Worm (Caenorhabditis elegans) whole organism, L3 larva: ENCODE measurements around the gene F28B1.2.
A peak's percentile ranks its signal among the peaks of the same experiment; 100 is the strongest.

ENCODE experiments used
- ZK546.5 ChIP-seq: sonication (generic microtip); optimal IDR thresholded peaks from 2 replicates; lab custom pipeline; 2017; ENCODE audit warnings: missing biosample characterization, missing genetic modification characterization
- aly-2 ChIP-seq: fragments of 150-350 bp; optimal IDR thresholded peaks from 2 replicates; lab custom pipeline; 2014; ENCODE audit warnings: missing biosample characterization, missing genetic modification characterization
- ama-1 ChIP-seq: fragments of 150-350 bp; optimal IDR thresholded peaks from 2 replicates; lab custom pipeline; 2018
- ceh-16 ChIP-seq: sonication (generic microtip); optimal IDR thresholded peaks from 2 replicates; lab custom pipeline; 2017; ENCODE audit warnings: missing biosample characterization, missing genetic modification characterization
- ceh-82 ChIP-seq: fragments of 150-350 bp; optimal IDR thresholded peaks from 2 replicates; lab custom pipeline; 2014; ENCODE audit warnings: missing biosample characterization, missing genetic modification characterization
- ceh-9 ChIP-seq: sonication (generic microtip); optimal IDR thresholded peaks from 2 replicates; lab custom pipeline; 2018; ENCODE audit warnings: missing biosample characterization, missing genetic modification characterization
- daf-12 ChIP-seq: fragments of 150-350 bp; optimal IDR thresholded peaks from 2 replicates; lab custom pipeline; 2014; ENCODE audit warnings: missing biosample characterization, missing genetic modification reagents, missing genetic modification characterization
- egl-27 ChIP-seq: sonication (generic microtip); optimal IDR thresholded peaks from 4 replicates; lab custom pipeline; 2017; ENCODE audit warnings: missing biosample characterization, missing genetic modification reagents, missing genetic modification characterization
- egl-5 ChIP-seq: fragments of 150-350 bp; optimal IDR thresholded peaks from 2 replicates; lab custom pipeline; 2017; ENCODE audit warnings: missing biosample characterization, missing genetic modification reagents, missing genetic modification characterization, inconsistent platforms
- elt-1 ChIP-seq: fragments of 150-350 bp; optimal IDR thresholded peaks from 2 replicates; lab custom pipeline; 2014; ENCODE audit warnings: missing biosample characterization, missing genetic modification characterization
- elt-2 ChIP-seq: sonication (generic microtip); optimal IDR thresholded peaks from 2 replicates; lab custom pipeline; 2016; ENCODE audit warnings: missing genetic modification reagents, mild to moderate bottlenecking, missing genetic modification characterization, missing compliant biosample characterization
- elt-3 ChIP-seq, 3 experiments: fragments of 150-350 bp in 1 of 3; sonication (generic microtip) in 2 of 3; optimal IDR thresholded peaks; 2 replicates in 2 of 3; 4 replicates in 1 of 3; lab custom pipeline; 2014 to 2017; ENCODE audit warnings: missing biosample characterization in 3 of 3, missing genetic modification characterization in 3 of 3
- eor-1 ChIP-seq, 2 experiments: fragments of 150-350 bp; optimal IDR thresholded peaks; 2 replicates each; lab custom pipeline; 2014 to 2018; ENCODE audit warnings: missing biosample characterization in 2 of 2, missing genetic modification characterization in 2 of 2
- fkh-10 ChIP-seq: sonication (generic microtip); optimal IDR thresholded peaks from 2 replicates; lab custom pipeline; 2017; ENCODE audit warnings: missing biosample characterization, missing genetic modification reagents, missing genetic modification characterization
- fkh-2 ChIP-seq: fragments of 150-350 bp; optimal IDR thresholded peaks from 2 replicates; lab custom pipeline; 2014; ENCODE audit warnings: missing biosample characterization, missing genetic modification reagents, missing genetic modification characterization
- jun-1 ChIP-seq: fragments of 150-350 bp; optimal IDR thresholded peaks from 2 replicates; lab custom pipeline; 2014; ENCODE audit warnings: missing biosample characterization, missing genetic modification reagents, missing genetic modification characterization
- lin-15B ChIP-seq: fragments of 150-350 bp; optimal IDR thresholded peaks from 2 replicates; lab custom pipeline; 2014; ENCODE audit warnings: missing biosample characterization, missing genetic modification characterization
- lin-39 ChIP-seq: fragments of 150-350 bp; optimal IDR thresholded peaks from 2 replicates; lab custom pipeline; 2018; ENCODE audit warnings: missing biosample characterization, missing genetic modification reagents, missing genetic modification characterization
- lsy-12 ChIP-seq: sonication (generic microtip); optimal IDR thresholded peaks from 2 replicates; lab custom pipeline; 2016; ENCODE audit warnings: mild to moderate bottlenecking, missing genetic modification characterization, missing compliant biosample characterization
- mdl-1 ChIP-seq: fragments of 150-350 bp; optimal IDR thresholded peaks from 2 replicates; lab custom pipeline; 2014; ENCODE audit warnings: missing biosample characterization, missing genetic modification characterization
- mml-1 ChIP-seq: fragments of 150-350 bp; sonication (generic microtip); optimal IDR thresholded peaks from 3 replicates; lab custom pipeline; 2014; ENCODE audit warnings: missing biosample characterization, missing genetic modification characterization
- nhr-11 ChIP-seq: fragments of 150-350 bp; optimal IDR thresholded peaks from 2 replicates; lab custom pipeline; 2014; ENCODE audit warnings: missing biosample characterization, missing genetic modification characterization
- nhr-23 ChIP-seq: fragments of 150-350 bp; optimal IDR thresholded peaks from 2 replicates; lab custom pipeline; 2014; ENCODE audit warnings: missing biosample characterization, missing genetic modification reagents, missing genetic modification characterization
- nhr-25 ChIP-seq: sonication (generic microtip); optimal IDR thresholded peaks from 2 replicates; lab custom pipeline; 2017; ENCODE audit warnings: missing biosample characterization, missing genetic modification characterization
- nhr-43 ChIP-seq: sonication (generic microtip); optimal IDR thresholded peaks from 2 replicates; lab custom pipeline; 2016; ENCODE audit warnings: mild to moderate bottlenecking, missing genetic modification characterization, missing compliant biosample characterization; ENCODE audit not compliant: poor library complexity, severe bottlenecking
- nhr-67 ChIP-seq: fragments of 150-350 bp; optimal IDR thresholded peaks from 2 replicates; lab custom pipeline; 2014; ENCODE audit warnings: missing biosample characterization, missing genetic modification characterization
- nhr-76 ChIP-seq: fragments of 150-350 bp; sonication (generic microtip); optimal IDR thresholded peaks from 5 replicates; lab custom pipeline; 2014; ENCODE audit warnings: missing biosample characterization, missing genetic modification characterization
- nhr-77 ChIP-seq: fragments of 150-350 bp; optimal IDR thresholded peaks from 2 replicates; lab custom pipeline; 2014; ENCODE audit warnings: missing biosample characterization, missing genetic modification characterization
- pqm-1 ChIP-seq: fragments of 150-350 bp; optimal IDR thresholded peaks from 2 replicates; lab custom pipeline; 2017; ENCODE audit warnings: missing biosample characterization, missing genetic modification characterization, inconsistent platforms
- skn-1 ChIP-seq: fragments of 150-350 bp; optimal IDR thresholded peaks from 2 replicates; lab custom pipeline; 2014; ENCODE audit warnings: missing biosample characterization, missing genetic modification characterization
- snpc-4 ChIP-seq: fragments of 150-350 bp; optimal IDR thresholded peaks from 2 replicates; lab custom pipeline; 2014; ENCODE audit warnings: missing biosample characterization, missing genetic modification characterization
- tbx-2 ChIP-seq: sonication (generic microtip); optimal IDR thresholded peaks from 2 replicates; lab custom pipeline; 2016; ENCODE audit warnings: mild to moderate bottlenecking, missing genetic modification characterization, missing compliant biosample characterization
- unc-62 ChIP-seq: fragments of 150-350 bp; sonication (generic microtip); optimal IDR thresholded peaks from 4 replicates; lab custom pipeline; 2014; ENCODE audit warnings: missing biosample characterization, missing genetic modification reagents, missing genetic modification characterization
- zag-1 ChIP-seq: fragments of 150-350 bp; optimal IDR thresholded peaks from 2 replicates; lab custom pipeline; 2014; ENCODE audit warnings: missing biosample characterization, missing genetic modification characterization
- ztf-4 ChIP-seq: fragments of 150-350 bp; optimal IDR thresholded peaks from 2 replicates; lab custom pipeline; 2014; ENCODE audit warnings: missing biosample characterization, missing genetic modification characterization

The F28B1.2 gene

ce11 chrV:17077889-17078288 lies 33.3 kb downstream of the F28B1.2 start, which contains the start of gene T05E12.3:
TSS of gene T05E12.3 (minus strand) at chrV:17077989.
- TF ChIP-seq ceh-16 (tag; lab: Kevin White, UChicago) (no peak), pqm-1 (no peak), nhr-25 (no peak), ZK546.5 (tag; lab: Kevin White, UChicago) (no peak), tbx-2 (tag; lab: Kevin White, UChicago) (no peak), elt-2 (tag; lab: Kevin White, UChicago) (no peak)

DNA sequence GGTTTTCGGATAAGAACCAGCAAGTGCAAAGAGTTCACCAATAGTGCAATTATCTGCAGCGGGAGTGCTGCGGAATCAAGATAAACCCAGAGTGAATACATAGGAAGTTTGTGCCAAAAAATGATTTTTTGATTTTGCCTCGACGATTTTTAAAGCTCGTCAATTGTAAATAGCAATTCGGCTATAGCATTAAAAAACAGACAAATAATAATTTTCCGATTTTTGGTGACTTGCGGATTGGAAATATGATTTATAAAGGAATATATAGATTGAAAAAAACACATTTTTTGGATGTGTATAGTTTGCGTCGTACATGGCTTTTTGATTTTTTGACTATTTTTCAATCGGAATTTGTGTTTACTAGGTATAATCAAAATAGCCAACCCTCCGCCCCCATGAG lies 35.2 kb downstream of the F28B1.2 start, which contains the start of gene srw-20:
Gene srw-20, minus strand, starts transcription at position 101 of the 400 bp plus-strand sequence.
- TF ChIP-seq nhr-25 = no peak
- TF ChIP-seq daf-12 (tag; lab: Kevin White, UChicago) = no peak
- TF ChIP-seq ama-1 = no peak
- TF ChIP-seq snpc-4 (tag; lab: Kevin White, UChicago) = no peak
- TF ChIP-seq nhr-43 (tag; lab: Kevin White, UChicago) = no peak
- TF ChIP-seq ceh-82 (tag; lab: Kevin White, UChicago) = no peak
- no peak for TF ChIP-seq elt-2 (tag; lab: Kevin White, UChicago)
- TF ChIP-seq lin-15B (tag; lab: Kevin White, UChicago) = no peak
- TF ChIP-seq elt-3 (tag; optimal IDR thresholded peaks at IDR 0.05; lab: Kevin White, UChicago) = no peak
- TF ChIP-seq pqm-1 = no peak
- TF ChIP-seq eor-1 (tag; optimal IDR thresholded peaks at IDR 0.05; lab: Kevin White, UChicago) = no peak
- TF ChIP-seq lin-39 = no peak
- TF ChIP-seq, all 47 proteins: peak for 0

DNA sequence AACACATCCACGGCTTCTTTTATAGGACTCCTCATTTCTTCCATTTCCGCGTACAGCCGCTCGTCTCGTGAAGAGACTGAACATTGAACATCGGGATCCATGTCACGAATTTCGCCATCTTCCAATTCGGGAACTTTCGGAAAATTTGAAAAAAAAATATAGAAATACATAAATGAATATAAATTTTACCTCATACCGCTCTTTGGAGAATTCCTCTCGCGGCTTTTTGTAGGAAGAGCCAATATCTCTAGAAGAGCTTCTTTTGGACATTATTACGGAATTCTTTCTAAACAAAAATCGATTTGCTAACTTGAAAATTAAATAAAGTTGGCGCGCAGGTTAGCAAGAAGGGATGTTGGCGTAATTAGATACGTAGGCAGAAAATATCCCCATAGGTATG lies 38.1 kb downstream of the F28B1.2 start, which contains the start of gene T05E12.9:
Gene T05E12.9, minus strand, starts transcription at position 101 of the 400 bp plus-strand sequence.
- TF ChIP-seq egl-5 (tag; lab: Kevin White, UChicago) (no peak), zag-1 (no peak), nhr-77 (tag; lab: Kevin White, UChicago) (no peak), nhr-11 (tag; lab: Kevin White, UChicago) (no peak), egl-27 (tag; lab: Kevin White, UChicago) (no peak), aly-2 (no peak), tbx-2 (tag; lab: Kevin White, UChicago) (no peak), skn-1 (tag; lab: Kevin White, UChicago) (no peak), ceh-16 (tag; lab: Kevin White, UChicago) (no peak), elt-2 (tag; lab: Kevin White, UChicago) (no peak), ceh-82 (tag; lab: Kevin White, UChicago) (no peak), elt-1 (tag; lab: Kevin White, UChicago) (no peak), nhr-76 (no peak), nhr-67 (tag; lab: Kevin White, UChicago) (no peak), ceh-9 (tag; lab: Kevin White, UChicago) (no peak), mml-1 (tag; lab: Kevin White, UChicago) (no peak), fkh-2 (tag; lab: Kevin White, UChicago) (no peak), ztf-4 (tag; lab: Kevin White, UChicago) (no peak), nhr-23 (no peak)
- TF ChIP-seq, all 47 proteins: peak for 0

DNA sequence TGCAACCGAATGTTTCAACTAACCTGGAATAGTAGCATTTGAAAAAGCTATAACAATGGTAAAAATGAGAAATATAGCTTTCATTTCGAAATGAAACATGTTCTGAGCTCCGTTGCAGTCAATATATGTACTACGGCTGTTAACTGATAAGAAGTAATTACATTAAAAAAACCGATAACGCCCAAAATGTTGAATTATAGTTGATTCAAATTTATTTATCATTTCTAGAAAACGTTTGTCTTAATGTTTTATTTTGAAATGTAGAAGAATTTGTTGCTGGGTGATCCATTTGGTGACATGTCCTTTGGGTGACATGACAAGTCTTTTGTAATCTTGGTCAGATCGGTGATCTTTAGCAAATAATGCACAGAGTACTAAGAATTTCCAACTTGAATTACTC lies 44.7 kb downstream of the F28B1.2 start, which contains the start of gene T05E12.6:
Gene T05E12.6, minus strand, starts transcription at position 101 of the 400 bp plus-strand sequence.
- TF ChIP-seq elt-2 (tag; lab: Kevin White, UChicago) (peak; percentile 11), mdl-1 (tag; lab: Kevin White, UChicago) (no peak), unc-62 (GFP tag; lab: Kevin White, UChicago) (no peak)

DNA sequence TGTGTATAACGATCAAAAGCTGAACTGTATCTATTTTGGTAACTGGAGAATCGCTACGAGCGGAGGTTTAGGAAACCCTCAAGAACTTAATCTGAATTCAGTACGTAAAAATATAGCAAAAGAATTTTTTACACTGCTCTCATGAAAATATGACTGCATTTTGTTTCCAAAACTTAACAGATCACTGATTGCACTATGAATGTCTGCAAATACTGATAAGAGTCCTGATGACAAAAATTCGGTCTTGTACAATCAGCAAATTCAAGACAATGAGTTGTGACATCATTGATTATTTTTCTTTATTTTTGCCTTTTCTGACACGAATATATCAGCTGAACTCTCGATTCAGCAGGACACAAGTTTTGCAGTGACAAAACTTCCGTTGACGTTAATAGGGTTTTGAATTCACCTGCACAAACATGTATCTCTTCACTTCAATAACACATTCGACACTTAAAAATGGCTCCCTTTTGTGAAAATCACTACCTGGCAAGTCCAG lies 45.4 kb downstream of the F28B1.2 start, which contains the start of gene srh-237:
Gene srh-237, plus strand, starts transcription at position 449 of the 499 bp plus-strand sequence.
- TF ChIP-seq skn-1 (tag; lab: Kevin White, UChicago) = peak; percentile 35
- TF ChIP-seq pqm-1 = peak; percentile 80
- TF ChIP-seq elt-2 (tag; lab: Kevin White, UChicago) = peak; percentile 79
- no peak for TF ChIP-seq nhr-23

ce11 chrV:17092262-17092661 lies 47.7 kb downstream of the F28B1.2 start, which contains the start of gene ZK218.1:
TSS of gene ZK218.1 (plus strand) at chrV:17092562.
- TF ChIP-seq elt-1 (tag; lab: Kevin White, UChicago) (no peak), ceh-82 (tag; lab: Kevin White, UChicago) (no peak), fkh-2 (tag; lab: Kevin White, UChicago) (no peak), fkh-10 (no peak), lsy-12 (tag; lab: Kevin White, UChicago) (no peak), jun-1 (tag; lab: Kevin White, UChicago) (no peak), skn-1 (tag; lab: Kevin White, UChicago) (no peak), nhr-76 (no peak), ama-1 (no peak), nhr-11 (tag; lab: Kevin White, UChicago) (no peak), snpc-4 (tag; lab: Kevin White, UChicago) (no peak)
